Worm (Caenorhabditis elegans): ENCODE results near the gene C15F1.5.

The C15F1.5 gene

ce11 chrII:6951250-6951806 lies 19.1 kb downstream of the C15F1.5 start, which contains the start of the genes malt-1 and ceh-38 (continued):
- TF ChIP-seq ceh-16 (tag; optimal IDR thresholded peaks at IDR 0.05) = no peak
- TF ChIP-seq eor-1 (tag; optimal IDR thresholded peaks at IDR 0.05) = no peak
- peak; percentile 90 for TF ChIP-seq nhr-11 (tag; optimal IDR thresholded peaks at IDR 0.05)
- TF ChIP-seq nfya-1 (tag; optimal IDR thresholded peaks at IDR 0.05; ENCODE audit: insufficient read depth) = peak; percentile 98
- TF ChIP-seq daf-12 (tag; optimal IDR thresholded peaks at IDR 0.05) = peak; percentile 54
- peak; percentile 73 for TF ChIP-seq sea-2 (GFP tag; optimal IDR thresholded peaks at IDR 0.05)

DNA sequence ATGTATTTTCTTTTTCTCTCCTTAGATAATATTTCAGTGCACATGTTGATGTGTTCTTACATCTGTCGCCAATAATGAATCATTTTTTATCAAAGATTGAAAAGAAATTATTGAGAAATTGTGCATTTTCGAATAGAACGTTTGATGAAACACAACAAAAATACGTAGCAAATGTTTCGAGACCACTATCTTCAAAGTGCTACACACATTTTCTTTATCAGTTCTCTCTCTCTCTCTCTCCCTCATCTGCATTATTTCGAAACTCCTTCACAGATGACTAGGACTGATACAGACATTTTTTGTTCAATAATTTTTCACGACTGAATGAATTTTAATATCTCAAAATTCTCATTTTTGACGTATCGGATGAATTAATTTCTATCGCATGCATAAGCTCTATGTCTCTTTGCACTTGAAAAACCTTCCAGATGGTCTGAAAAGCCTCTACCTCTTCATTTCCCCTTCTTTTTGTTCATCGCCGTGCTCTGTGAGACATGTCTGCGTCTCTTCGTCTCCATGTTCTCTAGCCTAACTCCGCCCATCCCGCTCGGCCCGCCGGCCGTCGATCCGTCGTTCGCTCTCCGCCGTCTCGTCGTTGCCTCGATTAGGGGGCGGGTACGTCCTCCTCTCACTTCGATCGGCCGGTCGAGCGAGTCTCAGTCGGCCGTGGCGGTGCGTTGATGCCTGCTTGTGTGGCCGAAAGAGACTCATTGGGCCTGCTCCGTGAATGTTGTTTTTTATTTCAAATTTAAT lies 26.9 kb downstream of the C15F1.5 start:
- TF ChIP-seq nfya-1 (tag; optimal IDR thresholded peaks at IDR 0.05; ENCODE audit: insufficient read depth) = peak; percentile 57
- no peak for TF ChIP-seq fos-1 (tag; optimal IDR thresholded peaks at IDR 0.05)
- peak; percentile 49 for TF ChIP-seq hmg-11 (tag; optimal IDR thresholded peaks at IDR 0.05)
- peak; percentile 70 for TF ChIP-seq elt-2 (tag; optimal IDR thresholded peaks at IDR 0.05)
- TF ChIP-seq zag-1 (tag; optimal IDR thresholded peaks at IDR 0.05) = no peak
- TF ChIP-seq pqm-1 (tag; optimal IDR thresholded peaks at IDR 0.05) = peak; percentile 11
- TF ChIP-seq lin-39 (tag; optimal IDR thresholded peaks at IDR 0.05) = peak; percentile 92
- no peak for TF ChIP-seq pha-4 (tag; optimal IDR thresholded peaks at IDR 0.05)

DNA sequence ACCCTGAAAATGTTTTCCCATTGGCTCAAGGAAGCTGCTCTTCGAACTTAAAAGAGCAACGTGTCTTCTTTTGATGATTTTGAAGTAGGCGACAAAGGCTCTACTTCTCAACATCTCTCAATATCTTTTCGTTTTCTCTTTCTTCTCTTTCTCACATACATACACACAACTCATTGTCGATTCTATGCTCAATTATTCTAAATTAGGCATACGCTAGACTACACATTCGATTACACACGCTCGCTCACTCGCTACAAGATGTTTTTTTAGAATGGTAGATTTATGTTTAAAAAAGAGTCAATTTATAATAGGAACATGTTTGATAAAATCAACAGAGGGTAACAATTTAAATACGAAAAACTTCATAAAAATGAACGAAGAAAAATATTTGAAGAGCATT lies 28.9 kb downstream of the C15F1.5 start:
- no peak for TF ChIP-seq sea-2 (GFP tag; optimal IDR thresholded peaks at IDR 0.05)
- TF ChIP-seq nhr-237 (tag; optimal IDR thresholded peaks at IDR 0.05) = no peak
- peak; percentile 22 for TF ChIP-seq nhr-11 (tag; optimal IDR thresholded peaks at IDR 0.05)
- no peak for TF ChIP-seq tbx-2 (tag; optimal IDR thresholded peaks at IDR 0.05)
- TF ChIP-seq nhr-23 (tag; optimal IDR thresholded peaks at IDR 0.05) = no peak

ce11 chrII:6940726-6941230 lies 29.6 kb downstream of the C15F1.5 start:
- TF ChIP-seq fkh-10 (GFP tag; optimal IDR thresholded peaks at IDR 0.05) (no peak), nhr-11 (tag; optimal IDR thresholded peaks at IDR 0.05) (peak; percentile 44), nhr-237 (tag; optimal IDR thresholded peaks at IDR 0.05) (no peak), egl-5 (tag; optimal IDR thresholded peaks at IDR 0.05) (peak; percentile 42)

DNA sequence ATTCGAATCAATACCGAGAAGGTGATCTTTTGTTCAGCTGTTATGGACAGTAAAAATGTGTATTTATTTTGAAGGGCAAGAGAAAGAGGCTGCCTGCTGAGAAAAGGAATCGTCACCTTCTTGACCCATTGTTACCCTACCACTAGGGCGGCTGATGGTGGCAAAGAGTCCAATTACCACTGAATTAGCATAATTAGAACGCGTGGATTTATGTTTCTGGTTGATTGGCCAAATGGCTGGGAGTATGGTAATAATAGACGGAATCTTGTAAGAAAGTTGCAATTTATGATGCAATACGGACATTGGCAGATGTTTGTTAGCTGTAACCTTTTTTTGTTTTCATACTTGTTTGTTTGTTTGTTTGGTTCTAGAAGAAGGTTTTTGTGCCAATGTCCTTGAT lies 30.5 kb downstream of the C15F1.5 start:
- no peak for TF ChIP-seq ceh-9 (tag; optimal IDR thresholded peaks at IDR 0.05)
- no peak for TF ChIP-seq mdl-1 (tag; optimal IDR thresholded peaks at IDR 0.05)
- TF ChIP-seq jun-1 (tag; optimal IDR thresholded peaks at IDR 0.05) = no peak
- TF ChIP-seq hmg-11 (tag; optimal IDR thresholded peaks at IDR 0.05) = no peak
- no peak for TF ChIP-seq nhr-76 (tag; optimal IDR thresholded peaks at IDR 0.05)
- TF ChIP-seq nfya-1 (tag; optimal IDR thresholded peaks at IDR 0.05; ENCODE audit: insufficient read depth) = no peak
- no peak for TF ChIP-seq nhr-77 (tag; optimal IDR thresholded peaks at IDR 0.05)
- TF ChIP-seq elt-1 (tag; optimal IDR thresholded peaks at IDR 0.05) = no peak
- TF ChIP-seq unc-62 (GFP tag; optimal IDR thresholded peaks at IDR 0.05) = no peak
- no peak for TF ChIP-seq egl-5 (tag; optimal IDR thresholded peaks at IDR 0.05)
- TF ChIP-seq R02D3.7 (tag; optimal IDR thresholded peaks at IDR 0.05) = no peak
- no peak for TF ChIP-seq nhr-11 (tag; optimal IDR thresholded peaks at IDR 0.05)
- TF ChIP-seq fkh-2 (tag; optimal IDR thresholded peaks at IDR 0.05) = no peak
- TF ChIP-seq nhr-28 (tag; optimal IDR thresholded peaks at IDR 0.05) = no peak
- TF ChIP-seq nhr-23 (tag; optimal IDR thresholded peaks at IDR 0.05) = no peak
- TF ChIP-seq zag-1 (tag; optimal IDR thresholded peaks at IDR 0.05) = no peak
- TF ChIP-seq nhr-12 (tag; optimal IDR thresholded peaks at IDR 0.05) = no peak
- no peak for TF ChIP-seq fos-1 (tag; optimal IDR thresholded peaks at IDR 0.05)

ce11 chrII:6937057-6937456 lies 33.4 kb downstream of the C15F1.5 start:
- TF ChIP-seq ceh-28 (tag; optimal IDR thresholded peaks at IDR 0.05) (peak; percentile 2), ztf-4 (tag; optimal IDR thresholded peaks at IDR 0.05) (no peak), pqm-1 (tag; optimal IDR thresholded peaks at IDR 0.05) (no peak), pha-4 (tag; optimal IDR thresholded peaks at IDR 0.05) (peak; percentile 74)

Measured in whole organism, L3 larva.